Worm (Caenorhabditis elegans) whole organism, L2 larva: ENCODE data around the gene M04B2.2.

ENCODE experiments used
- F13H6.1 ChIP-seq: sonication (generic microtip); optimal IDR thresholded peaks from 2 replicates; lab custom pipeline; 2016; ENCODE audit warnings: missing genetic modification characterization, missing compliant biosample characterization
- R02D3.7 ChIP-seq: fragments of 150-350 bp; optimal IDR thresholded peaks from 2 replicates; lab custom pipeline; 2014; ENCODE audit warnings: missing biosample characterization, missing genetic modification characterization
- ZK546.5 ChIP-seq: sonication (generic microtip); optimal IDR thresholded peaks from 2 replicates; lab custom pipeline; 2017; ENCODE audit warnings: missing biosample characterization, missing genetic modification characterization
- alr-1 ChIP-seq: fragments of 150-350 bp; optimal IDR thresholded peaks from 2 replicates; lab custom pipeline; 2014; ENCODE audit warnings: missing biosample characterization, missing genetic modification characterization
- aly-2 ChIP-seq: fragments of 150-350 bp; optimal IDR thresholded peaks from 2 replicates; lab custom pipeline; 2014; ENCODE audit warnings: missing biosample characterization, missing genetic modification characterization
- ama-1 ChIP-seq: fragments of 150-350 bp; optimal IDR thresholded peaks from 2 replicates; lab custom pipeline; 2018; ENCODE audit warnings: inconsistent platforms
- blmp-1 ChIP-seq: sonication (generic microtip); optimal IDR thresholded peaks from 2 replicates; lab custom pipeline; 2017; ENCODE audit warnings: missing genetic modification characterization, mild to moderate bottlenecking, missing compliant biosample characterization, antibody characterized with exemption, moderate library complexity; ENCODE audit not compliant: insufficient read depth
- ceh-16 ChIP-seq: fragments of 150-350 bp; optimal IDR thresholded peaks from 2 replicates; lab custom pipeline; 2014; ENCODE audit warnings: missing biosample characterization, missing genetic modification characterization
- ceh-82 ChIP-seq: fragments of 150-350 bp; optimal IDR thresholded peaks from 2 replicates; lab custom pipeline; 2014; ENCODE audit warnings: missing biosample characterization, missing genetic modification characterization
- crh-2 ChIP-seq: sonication (generic microtip); optimal IDR thresholded peaks from 2 replicates; lab custom pipeline; 2017; ENCODE audit warnings: missing biosample characterization, missing genetic modification characterization
- dmd-4 ChIP-seq: sonication (generic microtip); optimal IDR thresholded peaks from 2 replicates; lab custom pipeline; 2017; ENCODE audit warnings: missing biosample characterization, missing genetic modification characterization
- elt-1 ChIP-seq: fragments of 150-350 bp; optimal IDR thresholded peaks from 2 replicates; lab custom pipeline; 2014; ENCODE audit warnings: missing biosample characterization, missing genetic modification characterization
- elt-3 ChIP-seq: sonication (generic microtip); optimal IDR thresholded peaks from 2 replicates; lab custom pipeline; 2017; ENCODE audit warnings: missing biosample characterization, missing genetic modification characterization
- fos-1 ChIP-seq: fragments of 150-350 bp; optimal IDR thresholded peaks from 2 replicates; lab custom pipeline; 2014; ENCODE audit warnings: missing biosample characterization, missing genetic modification characterization
- gmeb-1 ChIP-seq: fragments of 150-350 bp; optimal IDR thresholded peaks from 2 replicates; lab custom pipeline; 2014; ENCODE audit warnings: missing biosample characterization, missing genetic modification characterization
- lin-11 ChIP-seq: fragments of 150-350 bp; sonication (generic microtip); optimal IDR thresholded peaks from 2 replicates; lab custom pipeline; 2014; ENCODE audit warnings: missing biosample characterization, missing genetic modification characterization, inconsistent platforms, mixed read lengths
- lin-13 ChIP-seq: fragments of 150-350 bp; optimal IDR thresholded peaks from 2 replicates; lab custom pipeline; 2014; ENCODE audit warnings: missing biosample characterization, missing genetic modification reagents, missing genetic modification characterization
- lin-39 ChIP-seq: fragments of 150-350 bp; optimal IDR thresholded peaks from 2 replicates; lab custom pipeline; 2014; ENCODE audit warnings: missing biosample characterization, missing genetic modification reagents, missing genetic modification characterization
- lsy-2 ChIP-seq, 2 experiments: fragments of 150-350 bp in 1 of 2; sonication (generic microtip) in 1 of 2; optimal IDR thresholded peaks; 2 replicates each; lab custom pipeline; 2014 to 2017; ENCODE audit warnings: missing biosample characterization in 2 of 2, missing genetic modification characterization in 2 of 2
- mab-5 ChIP-seq: fragments of 150-350 bp; optimal IDR thresholded peaks from 2 replicates; lab custom pipeline; 2014; ENCODE audit warnings: missing biosample characterization, missing genetic modification characterization
- mbf-1 ChIP-seq: sonication (generic microtip); optimal IDR thresholded peaks from 2 replicates; lab custom pipeline; 2017; ENCODE audit warnings: missing biosample characterization, missing genetic modification characterization
- mdl-1 ChIP-seq, 2 experiments: fragments of 150-350 bp in 1 of 2; sonication (generic microtip) in 1 of 2; optimal IDR thresholded peaks; 2 replicates each; lab custom pipeline; 2017; ENCODE audit warnings: missing biosample characterization in 2 of 2, missing genetic modification characterization in 2 of 2
- nhr-10 ChIP-seq: sonication (generic microtip); optimal IDR thresholded peaks from 2 replicates; lab custom pipeline; 2017; ENCODE audit warnings: missing biosample characterization, missing genetic modification characterization
- nhr-12 ChIP-seq: fragments of 150-350 bp; optimal IDR thresholded peaks from 2 replicates; lab custom pipeline; 2014; ENCODE audit warnings: missing biosample characterization, missing genetic modification characterization
- nhr-129 ChIP-seq: fragments of 150-350 bp; optimal IDR thresholded peaks from 2 replicates; lab custom pipeline; 2014; ENCODE audit warnings: missing biosample characterization, missing genetic modification characterization
- nhr-21 ChIP-seq: fragments of 150-350 bp; optimal IDR thresholded peaks from 2 replicates; lab custom pipeline; 2014; ENCODE audit warnings: missing biosample characterization, missing genetic modification characterization
- nhr-23 ChIP-seq: fragments of 150-350 bp; optimal IDR thresholded peaks from 2 replicates; lab custom pipeline; 2014; ENCODE audit warnings: missing biosample characterization, missing genetic modification reagents, missing genetic modification characterization
- nhr-25 ChIP-seq: fragments of 150-350 bp; sonication (generic microtip); optimal IDR thresholded peaks from 3 replicates; lab custom pipeline; 2014; ENCODE audit warnings: missing biosample characterization, missing genetic modification characterization
- nhr-6 ChIP-seq: fragments of 150-350 bp; optimal IDR thresholded peaks from 2 replicates; lab custom pipeline; 2014; ENCODE audit warnings: missing biosample characterization, missing genetic modification characterization
- nhr-77 ChIP-seq: fragments of 150-350 bp; optimal IDR thresholded peaks from 2 replicates; lab custom pipeline; 2014; ENCODE audit warnings: missing biosample characterization, missing genetic modification characterization
- sem-4 ChIP-seq: fragments of 150-350 bp; optimal IDR thresholded peaks from 2 replicates; lab custom pipeline; 2014; ENCODE audit warnings: missing biosample characterization, missing genetic modification reagents, missing genetic modification characterization
- skn-1 ChIP-seq: sonication (generic microtip); optimal IDR thresholded peaks from 2 replicates; lab custom pipeline; 2017; ENCODE audit warnings: missing biosample characterization, missing genetic modification characterization
- sma-3 ChIP-seq: sonication (generic microtip); optimal IDR thresholded peaks from 2 replicates; lab custom pipeline; 2016; ENCODE audit warnings: missing genetic modification reagents, missing genetic modification characterization, missing compliant biosample characterization
- sma-9 ChIP-seq, 2 experiments: fragments of 150-350 bp in 1 of 2; sonication (generic microtip) in 1 of 2; optimal IDR thresholded peaks; 2 replicates each; lab custom pipeline; 2014 to 2016; ENCODE audit warnings: missing genetic modification characterization in 2 of 2, mild to moderate bottlenecking in 1 of 2, missing biosample characterization in 1 of 2, missing compliant biosample characterization in 1 of 2, missing genetic modification reagents in 1 of 2, moderate library complexity in 1 of 2
- snpc-4 ChIP-seq: fragments of 150-350 bp; optimal IDR thresholded peaks from 2 replicates; lab custom pipeline; 2014; ENCODE audit warnings: missing biosample characterization, missing genetic modification characterization
- unc-39 ChIP-seq: fragments of 150-350 bp; optimal IDR thresholded peaks from 2 replicates; lab custom pipeline; 2014; ENCODE audit warnings: missing biosample characterization, missing genetic modification characterization
- unc-55 ChIP-seq: fragments of 150-350 bp; sonication (generic microtip); optimal IDR thresholded peaks from 3 replicates; lab custom pipeline; 2014; ENCODE audit warnings: missing biosample characterization, missing genetic modification reagents, missing genetic modification characterization
- unc-62 ChIP-seq: fragments of 150-350 bp; optimal IDR thresholded peaks from 2 replicates; lab custom pipeline; 2014; ENCODE audit warnings: missing biosample characterization, missing genetic modification reagents, missing genetic modification characterization
- zag-1 ChIP-seq: fragments of 150-350 bp; optimal IDR thresholded peaks from 2 replicates; lab custom pipeline; 2014; ENCODE audit warnings: missing biosample characterization, missing genetic modification characterization
- ztf-1 ChIP-seq: fragments of 200-800 bp; sonication (Bioruptor generic); conservative IDR thresholded peaks from 2 replicates; pipeline ENCODE4 v1.3.6; 2022; ENCODE audit warnings: missing genetic modification characterization, missing compliant biosample characterization
- ztf-11 ChIP-seq: sonication (generic microtip); optimal IDR thresholded peaks from 2 replicates; lab custom pipeline; 2017; ENCODE audit warnings: missing biosample characterization, missing genetic modification characterization
- ztf-4 ChIP-seq: fragments of 150-350 bp; optimal IDR thresholded peaks from 2 replicates; lab custom pipeline; 2014; ENCODE audit warnings: missing biosample characterization, missing genetic modification characterization

Gene M04B2.2

ce11 chrIV:11551813-11552212 lies 24.0 kb downstream of the M04B2.2 start, which contains the start of gene col-128:
TSS of gene col-128 (minus strand) at chrIV:11551960.
- TF ChIP-seq ceh-82 (tag; lab: Kevin White, UChicago) (no peak), nhr-129 (tag; lab: Kevin White, UChicago) (no peak), blmp-1 (tag; lab: Kevin White, UChicago) (peak; percentile 33)

DNA sequence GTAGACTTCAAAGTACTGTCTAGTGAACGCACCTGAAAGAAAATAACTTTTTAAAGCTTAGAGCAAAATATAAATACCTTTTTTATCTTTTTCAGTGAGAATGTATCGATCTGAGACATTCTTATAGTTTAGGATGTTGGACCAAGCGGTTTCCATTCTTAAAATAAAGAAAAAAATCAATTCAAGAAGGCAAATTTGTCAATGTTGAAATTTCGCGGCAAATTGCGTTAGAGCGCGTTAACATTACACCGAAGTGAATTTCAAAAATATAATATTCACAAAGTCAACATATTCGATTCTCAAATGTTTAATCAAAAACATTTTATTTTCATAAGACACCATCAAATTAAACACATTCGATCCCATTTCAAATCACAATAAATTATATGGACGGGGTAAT lies 33.8 kb downstream of the M04B2.2 start, which contains the start of gene F12F6.7:
Gene F12F6.7, minus strand, starts transcription at position 157 of the 400 bp plus-strand sequence.
- TF ChIP-seq ztf-4 (tag; lab: Kevin White, UChicago), result no peak
- TF ChIP-seq nhr-21 (tag; lab: Kevin White, UChicago), result peak; percentile 9
- TF ChIP-seq ama-1 (lab: Kevin White, UChicago), result no peak

DNA sequence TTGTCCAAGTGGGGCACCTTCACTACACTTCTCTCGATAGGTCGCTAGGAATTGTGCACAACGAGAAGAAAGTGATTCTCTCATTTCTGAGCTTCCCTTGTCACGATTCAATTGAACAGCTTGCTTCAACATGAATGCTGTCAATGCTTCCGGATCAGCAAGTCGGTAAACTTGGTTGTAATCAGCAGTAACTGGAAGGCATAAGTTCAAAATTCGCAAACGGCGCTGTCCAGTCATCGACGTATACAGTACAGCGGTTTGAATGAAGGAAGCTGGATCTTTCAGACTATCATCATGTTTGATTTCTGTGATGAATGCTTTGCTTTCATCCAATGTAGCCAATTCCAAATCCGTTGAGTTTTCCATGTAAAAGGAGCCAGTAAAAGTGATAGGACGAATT lies 35.2 kb downstream of the M04B2.2 start:
- TF ChIP-seq sem-4, result no peak
- TF ChIP-seq F13H6.1, result no peak
- TF ChIP-seq zag-1 (tag; lab: Kevin White, UChicago), result no peak
- no peak for TF ChIP-seq ztf-1 (GFP tag; lab: Robert Waterston, UW)
- no peak for TF ChIP-seq nhr-129 (tag; lab: Kevin White, UChicago)
- no peak for TF ChIP-seq lin-13 (GFP tag; lab: Kevin White, UChicago)
- no peak for TF ChIP-seq nhr-6 (tag; lab: Kevin White, UChicago)
- no peak for TF ChIP-seq nhr-10
- no peak for TF ChIP-seq ceh-82 (tag; lab: Kevin White, UChicago)
- TF ChIP-seq nhr-25 (tag; lab: Kevin White, UChicago), result no peak
- TF ChIP-seq elt-1 (tag; lab: Kevin White, UChicago), result no peak
- TF ChIP-seq crh-2, result no peak
- TF ChIP-seq sma-3, result no peak
- TF ChIP-seq nhr-21 (tag; lab: Kevin White, UChicago), result no peak
- no peak for TF ChIP-seq ztf-4 (tag; lab: Kevin White, UChicago)
- no peak for TF ChIP-seq aly-2
- TF ChIP-seq ztf-11 (tag; lab: Kevin White, UChicago), result no peak

DNA sequence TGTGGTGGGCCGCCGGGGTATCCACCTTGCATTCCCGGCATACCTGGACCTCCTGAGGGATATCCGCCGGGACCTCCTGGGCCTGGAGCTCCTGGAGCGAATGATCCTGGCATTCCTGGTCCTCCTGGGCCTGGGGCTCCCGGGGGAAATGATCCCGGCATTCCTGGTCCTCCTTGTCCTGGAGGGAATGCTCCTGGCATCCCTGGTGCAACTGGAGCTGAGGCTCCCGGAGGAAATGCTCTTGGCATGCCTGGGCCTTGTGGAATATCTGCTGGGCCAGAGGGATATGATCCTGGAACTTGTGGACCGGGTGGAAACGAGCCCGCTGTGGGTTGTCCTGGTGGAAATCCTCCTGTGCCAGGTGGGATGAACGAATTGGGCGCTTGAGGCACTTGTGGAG lies 37.2 kb downstream of the M04B2.2 start:
- TF ChIP-seq F13H6.1 (no peak), sem-4 (no peak), elt-1 (tag; lab: Kevin White, UChicago) (no peak)

DNA sequence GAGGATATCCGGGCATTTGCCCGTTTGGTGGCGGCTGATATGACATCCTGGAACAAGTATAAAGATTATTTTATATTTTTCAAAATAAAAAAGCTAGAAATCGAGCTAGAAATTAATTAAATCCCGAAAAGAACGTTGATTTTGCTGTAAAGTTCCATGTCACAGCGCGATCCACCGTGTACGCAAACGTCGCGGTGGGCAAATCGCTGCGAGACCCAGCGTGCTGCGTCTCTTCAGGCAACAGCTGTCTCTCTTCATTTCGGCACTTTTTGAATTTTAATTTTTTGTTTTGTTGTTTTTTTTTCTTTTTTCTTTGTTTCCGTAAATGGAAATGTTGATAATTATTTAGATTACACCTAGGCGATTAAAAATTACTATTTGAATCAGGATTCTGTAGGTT lies 38.3 kb downstream of the M04B2.2 start, which contains the start of gene sec-24.1:
Gene sec-24.1, minus strand, starts transcription at position 49 of the 400 bp plus-strand sequence.
- TF ChIP-seq sma-9 (GFP tag; optimal IDR thresholded peaks at IDR 0.05; lab: Kevin White, UChicago) (peak; percentile 94), sma-9 (tag; optimal IDR thresholded peaks at IDR 0.05; lab: Kevin White, UChicago) (no peak), gmeb-1 (tag; lab: Kevin White, UChicago) (peak; percentile 96), aly-2 (no peak), F13H6.1 (peak; percentile 89), dmd-4 (tag; lab: Kevin White, UChicago) (no peak), elt-1 (tag; lab: Kevin White, UChicago) (no peak), lsy-2 (tag; optimal IDR thresholded peaks at IDR 0.05; lab: Kevin White, UChicago) (peak; percentile 99 to 100), zag-1 (tag; lab: Kevin White, UChicago) (no peak), ZK546.5 (peak; percentile 75), mdl-1 (tag; optimal IDR thresholded peaks at IDR 0.05; lab: Kevin White, UChicago) (peak; percentile 57 to 68), sem-4 (peak; percentile 88), crh-2 (peak; percentile 95), unc-55 (GFP tag; lab: Kevin White, UChicago) (peak; percentile 96), mbf-1 (tag; lab: Kevin White, UChicago) (no peak), nhr-77 (tag; lab: Kevin White, UChicago) (no peak), snpc-4 (tag; lab: Kevin White, UChicago) (peak; percentile 63), blmp-1 (tag; lab: Kevin White, UChicago) (peak; percentile 65), nhr-23 (tag; lab: Kevin White, UChicago) (no peak), lin-13 (GFP tag; lab: Kevin White, UChicago) (peak; percentile 87), ceh-82 (tag; lab: Kevin White, UChicago) (peak; percentile 68), unc-39 (no peak), R02D3.7 (peak; percentile 60), elt-3 (no peak), nhr-129 (tag; lab: Kevin White, UChicago) (peak; percentile 78), sma-3 (peak; percentile 92), mab-5 (peak; percentile 83), nhr-25 (tag; lab: Kevin White, UChicago) (peak; percentile 92), nhr-12 (no peak), nhr-6 (tag; lab: Kevin White, UChicago) (peak; percentile 69), unc-62 (GFP tag; lab: Kevin White, UChicago) (peak; percentile 39), fos-1 (peak; percentile 68), ceh-16 (tag; lab: Kevin White, UChicago) (peak; percentile 85), skn-1 (tag; lab: Kevin White, UChicago) (no peak), ztf-1 (GFP tag; lab: Robert Waterston, UW) (no peak), alr-1 (tag; lab: Kevin White, UChicago) (no peak), ztf-11 (tag; lab: Kevin White, UChicago) (no peak), nhr-10 (no peak), ama-1 (lab: Kevin White, UChicago) (no peak), lin-39 (no peak), lin-11 (peak; percentile 86), nhr-21 (tag; lab: Kevin White, UChicago) (peak; percentile 88)
